Worm (Caenorhabditis elegans) whole organism, early embryonic: ENCODE data around the gene F23B12.4.

Experiments used
- B0310.2 ChIP-seq: sonication (generic microtip); optimal IDR thresholded peaks from 2 replicates; lab custom pipeline; 2016; ENCODE audit warnings: mild to moderate bottlenecking, missing genetic modification characterization, missing compliant biosample characterization
- F13C5.2 ChIP-seq: sonication (generic microtip); optimal IDR thresholded peaks from 2 replicates; lab custom pipeline; 2017; ENCODE audit warnings: mild to moderate bottlenecking, missing genetic modification characterization, inconsistent platforms, missing compliant biosample characterization
- aly-1 ChIP-seq: sonication (generic microtip); optimal IDR thresholded peaks from 2 replicates; lab custom pipeline; 2016; ENCODE audit warnings: missing genetic modification characterization, missing compliant biosample characterization
- ama-1 ChIP-seq: fragments of 150-350 bp; optimal IDR thresholded peaks from 2 replicates; lab custom pipeline; 2014
- ceh-13 ChIP-seq: fragments of 200-800 bp; sonication (Bioruptor generic); optimal IDR thresholded peaks from 2 replicates; lab custom pipeline; 2018; ENCODE audit warnings: mild to moderate bottlenecking, missing genetic modification characterization, missing compliant biosample characterization
- ceh-36 ChIP-seq: sonication (generic microtip); optimal IDR thresholded peaks from 2 replicates; lab custom pipeline; 2016; ENCODE audit warnings: missing genetic modification characterization, inconsistent platforms, missing compliant biosample characterization
- ets-7 ChIP-seq: sonication (generic microtip); optimal IDR thresholded peaks from 2 replicates; lab custom pipeline; 2016; ENCODE audit warnings: missing genotype, missing genetic modification characterization, missing compliant biosample characterization
- flt-1 ChIP-seq: fragments of 200-800 bp; sonication (Bioruptor generic); IDR thresholded peaks from 2 replicates; pipeline ENCODE4 v1.3.6; 2022; ENCODE audit warnings: missing genetic modification characterization, missing compliant biosample characterization
- hmbx-1 ChIP-seq: sonication (generic microtip); optimal IDR thresholded peaks from 2 replicates; lab custom pipeline; 2016; ENCODE audit warnings: mild to moderate bottlenecking, missing genetic modification characterization, missing compliant biosample characterization
- hmg-4 ChIP-seq: fragments of 200-800 bp; sonication (Bioruptor generic); optimal IDR thresholded peaks from 2 replicates; lab custom pipeline; 2018; ENCODE audit warnings: mild to moderate bottlenecking, missing genetic modification characterization, missing compliant biosample characterization
- hnd-1 ChIP-seq: sonication (generic microtip); optimal IDR thresholded peaks from 2 replicates; lab custom pipeline; 2016; ENCODE audit warnings: missing genetic modification characterization, missing compliant biosample characterization
- pes-1 ChIP-seq: fragments of 200-800 bp; sonication (Bioruptor generic); IDR thresholded peaks from 2 replicates; pipeline ENCODE4 v1.3.6; 2022; ENCODE audit warnings: missing genetic modification reagents, missing genetic modification characterization, missing compliant biosample characterization
- scrt-1 ChIP-seq: fragments of 200-800 bp; sonication (Bioruptor generic); IDR thresholded peaks from 2 replicates; pipeline ENCODE4 v1.3.6; 2022; ENCODE audit warnings: missing genetic modification characterization, missing compliant biosample characterization
- sea-1 ChIP-seq: fragments of 200-800 bp; sonication (Bioruptor generic); conservative IDR thresholded peaks from 2 replicates; pipeline ENCODE4 v1.3.6; 2022; ENCODE audit warnings: missing genetic modification characterization, missing compliant biosample characterization
- tbx-11 ChIP-seq: fragments of 200-800 bp; sonication (Bioruptor generic); IDR thresholded peaks from 2 replicates; pipeline ENCODE4 v1.3.6; 2022; ENCODE audit warnings: missing genetic modification characterization, missing compliant biosample characterization
- tbx-37 ChIP-seq: fragments of 200-800 bp; sonication (Bioruptor generic); conservative IDR thresholded peaks from 2 replicates; pipeline ENCODE4 v1.3.6; 2022; ENCODE audit warnings: missing genetic modification reagents, missing genetic modification characterization, missing compliant biosample characterization
- tra-4 ChIP-seq: sonication (generic microtip); optimal IDR thresholded peaks from 2 replicates; lab custom pipeline; 2017; ENCODE audit warnings: missing genetic modification characterization, missing compliant biosample characterization

The F23B12.4 gene

DNA sequence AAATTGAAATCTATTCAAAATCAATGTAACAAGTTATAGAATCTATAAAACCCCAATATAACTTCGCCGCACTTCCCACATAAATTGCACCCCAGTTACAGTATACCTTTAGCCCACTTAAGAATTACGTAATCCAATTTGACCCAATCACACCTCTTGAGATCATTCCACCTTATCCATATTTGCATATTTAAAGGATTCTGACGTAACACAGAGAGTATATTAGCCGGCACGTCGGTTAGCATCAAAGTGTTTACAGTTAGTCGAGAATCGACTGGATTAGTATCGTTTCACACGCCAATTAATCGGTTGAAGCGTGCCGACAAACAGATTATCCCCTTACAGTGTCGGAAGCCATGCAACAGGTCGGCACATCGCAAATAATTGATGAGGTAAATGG, 7.4 kb upstream of the F23B12.4 start:
- TF ChIP-seq hmg-4 (GFP tag; lab: Kevin White, UChicago) (no peak), aly-1 (tag; lab: Kevin White, UChicago) (no peak), ceh-36 (tag; lab: Kevin White, UChicago) (peak; percentile 71)

DNA sequence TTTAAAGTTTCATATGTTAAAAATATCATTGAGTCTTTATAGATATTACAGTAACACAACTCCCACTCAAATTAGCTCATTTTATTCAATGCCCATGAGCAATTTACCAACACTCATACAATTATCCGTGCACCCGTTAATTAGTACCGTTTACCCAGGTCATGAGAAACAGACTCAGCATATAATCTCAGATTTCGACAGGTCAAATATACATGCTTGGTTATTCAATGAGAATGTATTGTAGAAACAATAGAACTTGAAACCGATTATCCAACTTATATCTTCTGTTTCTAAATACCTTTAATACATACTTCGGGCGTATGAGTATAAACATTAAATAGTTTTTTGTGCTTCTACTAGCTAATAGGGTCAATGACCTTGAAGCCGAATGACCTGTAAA, 4.7 kb upstream of the F23B12.4 start:
- TF ChIP-seq hmbx-1 (tag; lab: Kevin White, UChicago) (no peak), aly-1 (tag; lab: Kevin White, UChicago) (no peak), tbx-11 (no peak), ets-7 (tag; lab: Kevin White, UChicago) (no peak), tbx-37 (GFP tag; lab: Robert Waterston, UW) (no peak), tra-4 (tag; lab: Kevin White, UChicago) (no peak), ceh-36 (tag; lab: Kevin White, UChicago) (no peak), ceh-13 (GFP tag; lab: Kevin White, UChicago) (no peak), pes-1 (GFP tag; lab: Robert Waterston, UW) (no peak), B0310.2 (tag; lab: Kevin White, UChicago) (no peak), F13C5.2 (no peak), scrt-1 (no peak), hmg-4 (GFP tag; lab: Kevin White, UChicago) (no peak), hnd-1 (tag; lab: Kevin White, UChicago) (no peak), sea-1 (no peak), flt-1 (GFP tag; lab: Robert Waterston, UW) (no peak), ama-1 (no peak)

DNA sequence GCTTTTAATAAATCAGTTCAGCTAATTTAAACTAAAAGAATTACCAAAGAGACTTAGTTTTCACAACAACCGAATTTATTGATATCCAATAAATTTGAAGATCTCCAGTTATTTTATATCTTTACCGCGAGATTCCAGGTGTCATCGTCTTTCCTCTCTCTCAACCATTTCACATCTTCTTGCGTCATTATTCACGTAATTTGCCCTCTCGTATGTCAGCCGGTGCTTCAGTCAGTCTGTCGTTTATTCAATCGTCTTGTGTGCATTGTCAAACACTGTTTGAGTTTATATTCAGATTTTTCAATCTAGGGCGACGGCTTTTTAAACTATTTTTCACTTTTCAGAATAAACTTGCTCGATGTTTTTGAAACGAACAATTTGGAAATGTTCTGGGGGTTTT, 3.6 kb upstream of the F23B12.4 start:
- TF ChIP-seq tra-4 (tag; lab: Kevin White, UChicago) (no peak), B0310.2 (tag; lab: Kevin White, UChicago) (no peak), ets-7 (tag; lab: Kevin White, UChicago) (no peak), ama-1 (no peak), aly-1 (tag; lab: Kevin White, UChicago) (no peak), F13C5.2 (no peak), pes-1 (GFP tag; lab: Robert Waterston, UW) (no peak), ceh-13 (GFP tag; lab: Kevin White, UChicago) (no peak), sea-1 (no peak), tbx-11 (no peak), tbx-37 (GFP tag; lab: Robert Waterston, UW) (no peak), hmbx-1 (tag; lab: Kevin White, UChicago) (no peak), hmg-4 (GFP tag; lab: Kevin White, UChicago) (no peak), scrt-1 (no peak), ceh-36 (tag; lab: Kevin White, UChicago) (no peak)

DNA sequence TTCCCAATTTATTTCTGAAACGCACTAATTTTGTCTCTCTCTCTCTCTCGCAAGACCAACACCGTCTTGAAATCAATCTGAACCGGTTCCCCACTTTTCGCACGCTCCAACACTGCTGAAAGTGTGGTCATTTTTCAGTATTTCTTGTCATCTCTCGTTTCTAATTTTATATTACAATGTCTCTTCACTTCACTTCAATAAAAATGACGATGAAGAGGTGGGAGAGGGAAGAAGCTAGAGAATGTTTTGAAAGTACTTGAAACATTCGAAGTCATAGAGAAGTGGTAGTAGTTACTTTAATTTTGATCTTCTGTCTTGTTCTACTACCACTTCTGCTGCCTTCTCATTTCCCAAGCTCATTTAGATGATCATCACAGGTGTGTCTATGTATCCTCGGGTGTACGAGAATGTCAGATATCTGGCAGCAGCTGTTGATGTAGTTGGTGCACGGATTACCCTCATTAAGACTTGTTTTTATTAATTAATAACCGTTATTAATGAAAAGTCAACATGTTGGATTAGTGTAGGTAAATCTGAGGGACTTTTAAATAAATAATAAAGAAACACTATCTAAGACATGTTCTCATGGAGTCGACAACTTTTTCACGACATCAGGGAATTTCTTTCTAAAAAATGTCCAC, 2.7 kb upstream of the F23B12.4 start:
- no peak for TF ChIP-seq hmg-4 (GFP tag; lab: Kevin White, UChicago)
- no peak for TF ChIP-seq ceh-36 (tag; lab: Kevin White, UChicago)
- no peak for TF ChIP-seq hnd-1 (tag; lab: Kevin White, UChicago)
- TF ChIP-seq flt-1 (GFP tag; lab: Robert Waterston, UW): no peak
- TF ChIP-seq pes-1 (GFP tag; lab: Robert Waterston, UW): no peak
- TF ChIP-seq F13C5.2: no peak
- TF ChIP-seq tbx-11: no peak
- no peak for TF ChIP-seq B0310.2 (tag; lab: Kevin White, UChicago)
- no peak for TF ChIP-seq ceh-13 (GFP tag; lab: Kevin White, UChicago)
- TF ChIP-seq ama-1: no peak
- TF ChIP-seq tra-4 (tag; lab: Kevin White, UChicago): no peak
- TF ChIP-seq tbx-37 (GFP tag; lab: Robert Waterston, UW): no peak
- TF ChIP-seq aly-1 (tag; lab: Kevin White, UChicago): no peak
- TF ChIP-seq scrt-1: no peak

DNA sequence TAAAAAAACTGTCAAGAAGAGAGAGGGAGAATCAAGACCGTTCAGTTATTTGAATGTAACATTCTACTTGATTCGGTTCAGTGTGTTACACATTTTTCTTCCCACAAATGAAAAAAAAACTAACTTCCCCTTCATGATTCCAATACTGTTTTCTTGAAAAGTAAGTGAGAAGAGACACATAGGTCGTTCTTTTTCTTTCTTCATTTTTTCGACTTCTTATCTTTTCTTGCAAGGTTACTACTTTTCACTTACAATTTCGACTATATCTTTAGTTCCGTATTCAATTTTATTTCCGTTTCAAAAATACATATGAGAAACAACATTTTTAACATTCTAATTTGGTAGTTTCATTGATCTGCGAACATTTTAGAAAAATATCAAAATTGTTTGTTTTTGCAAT, 1.7 kb upstream of the F23B12.4 start:
- TF ChIP-seq pes-1 (GFP tag; lab: Robert Waterston, UW) (no peak), sea-1 (no peak), ceh-36 (tag; lab: Kevin White, UChicago) (no peak), aly-1 (tag; lab: Kevin White, UChicago) (no peak), tbx-11 (no peak), flt-1 (GFP tag; lab: Robert Waterston, UW) (no peak), scrt-1 (no peak), hmbx-1 (tag; lab: Kevin White, UChicago) (no peak)

DNA sequence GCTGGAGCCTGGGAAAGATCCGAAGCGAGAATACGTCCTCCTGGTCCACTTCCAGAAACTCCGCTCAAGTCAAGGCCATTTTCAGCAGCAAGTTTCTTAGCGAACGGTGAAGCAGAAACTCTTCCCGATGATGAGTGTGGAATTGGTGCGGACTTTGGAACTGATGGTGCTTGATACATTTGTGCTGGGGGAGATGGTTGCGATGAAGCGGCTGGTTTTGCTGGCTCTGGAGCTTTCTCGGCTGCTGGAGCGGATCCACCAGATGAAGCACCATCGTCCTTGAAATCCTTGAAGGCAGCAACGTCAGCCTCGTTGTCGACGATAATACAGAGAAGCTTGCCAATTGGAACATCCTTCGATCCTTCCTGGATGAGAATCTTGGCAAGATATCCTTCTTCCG, 5.5 kb downstream of the F23B12.4 start:
- no peak for TF ChIP-seq ceh-13 (GFP tag; lab: Kevin White, UChicago)
- TF ChIP-seq hmbx-1 (tag; lab: Kevin White, UChicago): no peak
- no peak for TF ChIP-seq tbx-11
- TF ChIP-seq hnd-1 (tag; lab: Kevin White, UChicago): no peak
- no peak for TF ChIP-seq F13C5.2
- no peak for TF ChIP-seq tbx-37 (GFP tag; lab: Robert Waterston, UW)
- no peak for TF ChIP-seq scrt-1
- no peak for TF ChIP-seq hmg-4 (GFP tag; lab: Kevin White, UChicago)
- no peak for TF ChIP-seq ceh-36 (tag; lab: Kevin White, UChicago)
- TF ChIP-seq flt-1 (GFP tag; lab: Robert Waterston, UW): no peak
- TF ChIP-seq aly-1 (tag; lab: Kevin White, UChicago): no peak
- TF ChIP-seq tra-4 (tag; lab: Kevin White, UChicago): no peak
- TF ChIP-seq B0310.2 (tag; lab: Kevin White, UChicago): no peak
- no peak for TF ChIP-seq ets-7 (tag; lab: Kevin White, UChicago)
- no peak for TF ChIP-seq ama-1
- TF ChIP-seq sea-1: no peak
- TF ChIP-seq pes-1 (GFP tag; lab: Robert Waterston, UW): no peak

DNA sequence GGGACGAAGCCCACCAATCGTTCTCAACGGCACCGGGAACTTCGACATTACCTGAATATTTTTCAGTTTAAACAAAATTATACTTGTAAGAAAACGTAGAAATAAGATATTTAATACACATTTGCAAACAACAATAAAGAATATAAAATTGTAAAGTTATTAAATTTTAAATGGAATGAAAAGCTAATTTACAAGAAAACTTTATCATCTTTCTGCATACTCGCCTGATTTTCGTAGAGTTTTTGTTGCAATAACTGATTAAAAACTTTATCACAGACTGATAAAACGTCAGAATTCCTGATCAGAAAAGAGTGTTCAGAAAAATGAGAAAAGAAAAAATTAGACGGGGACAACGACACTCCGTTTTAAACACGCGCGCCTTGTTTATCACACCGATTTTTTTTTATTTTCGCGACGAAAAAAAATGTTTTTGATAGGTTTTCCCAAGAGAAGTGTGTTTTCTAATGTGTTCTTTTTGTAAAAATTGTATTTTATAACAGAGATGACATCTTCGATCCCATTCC, 6.4 kb downstream of the F23B12.4 start, which contains the start of the genes dlat-1 and fntb-1:
dlat-1 (minus strand) TSS at position 51 of the 524 bp plus-strand sequence.
fntb-1 (plus strand) TSS at position 412 of the 524 bp plus-strand sequence.
- TF ChIP-seq hnd-1 (tag; lab: Kevin White, UChicago) (no peak), scrt-1 (no peak), tbx-11 (no peak), F13C5.2 (no peak), sea-1 (no peak), ceh-36 (tag; lab: Kevin White, UChicago) (no peak), flt-1 (GFP tag; lab: Robert Waterston, UW) (no peak), tbx-37 (GFP tag; lab: Robert Waterston, UW) (no peak), B0310.2 (tag; lab: Kevin White, UChicago) (no peak), aly-1 (tag; lab: Kevin White, UChicago) (no peak), ama-1 (no peak), hmbx-1 (tag; lab: Kevin White, UChicago) (no peak), ceh-13 (GFP tag; lab: Kevin White, UChicago) (no peak), hmg-4 (GFP tag; lab: Kevin White, UChicago) (no peak), pes-1 (GFP tag; lab: Robert Waterston, UW) (no peak), ets-7 (tag; lab: Kevin White, UChicago) (no peak), tra-4 (tag; lab: Kevin White, UChicago) (no peak)
